Worm (Caenorhabditis elegans): ENCODE results near the gene ndx-3.

Gene ndx-3

ce11 chrII:4954099-4954959, 940 bp downstream of the ndx-3 start:
- no peak for TF ChIP-seq ceh-9 (tag; optimal IDR thresholded peaks at IDR 0.05)
- TF ChIP-seq dve-1 (tag; optimal IDR thresholded peaks at IDR 0.05) = no peak
- TF ChIP-seq ttx-3 (tag; optimal IDR thresholded peaks at IDR 0.05) = no peak
- no peak for TF ChIP-seq ceh-31 (tag; optimal IDR thresholded peaks at IDR 0.05)
- no peak for TF ChIP-seq ceh-6 (GFP tag; optimal IDR thresholded peaks at IDR 0.05)
- TF ChIP-seq nfya-1 (tag; optimal IDR thresholded peaks at IDR 0.05) = no peak
- no peak for TF ChIP-seq ceh-14 (tag; optimal IDR thresholded peaks at IDR 0.05)
- no peak for TF ChIP-seq elt-2 (tag; optimal IDR thresholded peaks at IDR 0.05)
- no peak for TF ChIP-seq fax-1 (tag; optimal IDR thresholded peaks at IDR 0.05)
- no peak for TF ChIP-seq pax-1 (tag; optimal IDR thresholded peaks at IDR 0.05)

DNA sequence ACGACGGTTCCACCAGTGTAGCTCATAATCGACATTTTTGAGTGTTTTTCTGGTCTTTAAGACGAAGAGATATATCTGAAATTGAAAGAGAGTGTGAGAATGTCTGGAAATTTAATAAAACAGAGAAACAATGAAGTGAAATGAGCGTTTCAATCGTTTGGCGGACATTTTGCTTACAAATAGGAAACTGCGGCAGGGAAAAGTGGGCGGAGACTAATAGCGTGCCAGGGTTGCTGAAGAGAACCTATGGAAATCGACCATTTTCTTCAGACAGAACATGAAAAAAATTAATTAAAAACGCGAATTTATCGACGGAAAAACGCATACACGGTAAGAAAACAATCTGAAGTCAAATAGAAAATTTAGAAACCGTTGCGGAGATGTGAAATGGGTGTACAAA, 2.0 kb downstream of the ndx-3 start, which contains the start of gene pbs-3:
Gene pbs-3, minus strand, starts transcription at position 75 of the 400 bp plus-strand sequence.
- TF ChIP-seq ceh-2 (tag; optimal IDR thresholded peaks at IDR 0.05) (peak; percentile 66), ceh-14 (tag; optimal IDR thresholded peaks at IDR 0.05) (peak; percentile 74), rnt-1 (tag; optimal IDR thresholded peaks at IDR 0.05) (peak; percentile 66), ets-4 (tag; optimal IDR thresholded peaks at IDR 0.05) (peak; percentile 61), fkh-10 (GFP tag; optimal IDR thresholded peaks at IDR 0.05) (no peak), zip-5 (tag; optimal IDR thresholded peaks at IDR 0.05) (peak; percentile 26), ref-2 (tag; optimal IDR thresholded peaks at IDR 0.05) (peak; percentile 46), ttx-3 (tag; optimal IDR thresholded peaks at IDR 0.05) (no peak), ceh-9 (tag; optimal IDR thresholded peaks at IDR 0.05) (no peak), ceh-30 (tag; optimal IDR thresholded peaks at IDR 0.05) (no peak), dve-1 (tag; optimal IDR thresholded peaks at IDR 0.05) (no peak), pha-4 (tag; optimal IDR thresholded peaks at IDR 0.05) (no peak), unc-42 (tag; optimal IDR thresholded peaks at IDR 0.05) (peak; percentile 60), sox-2 (GFP tag; IDR thresholded peaks at IDR 0.05) (peak; percentile 15; the same call in 1 of the 2 replicates), hlh-8 (tag; optimal IDR thresholded peaks at IDR 0.05) (peak; percentile 30), ceh-31 (tag; optimal IDR thresholded peaks at IDR 0.05) (peak; percentile 97), tbx-7 (tag; optimal IDR thresholded peaks at IDR 0.05) (peak; percentile 13), hlh-15 (tag; optimal IDR thresholded peaks at IDR 0.05) (no peak), unc-86 (tag; optimal IDR thresholded peaks at IDR 0.05) (peak; percentile 13), unc-55 (GFP tag; optimal IDR thresholded peaks at IDR 0.05) (no peak), ceh-34 (tag; optimal IDR thresholded peaks at IDR 0.05) (peak; percentile 29), hlh-6 (tag; optimal IDR thresholded peaks at IDR 0.05) (no peak), ama-1 (optimal IDR thresholded peaks at IDR 0.05) (no peak), C38D4.7 (GFP tag; optimal IDR thresholded peaks at IDR 0.05) (no peak), ahr-1 (tag; optimal IDR thresholded peaks at IDR 0.05) (no peak), F13H6.1 (tag; optimal IDR thresholded peaks at IDR 0.05) (peak; percentile 68), dmd-4 (tag; optimal IDR thresholded peaks at IDR 0.05; ENCODE audit: borderline replicate concordance) (peak; percentile 37), K02D7.2 (tag; optimal IDR thresholded peaks at IDR 0.05) (no peak), pha-2 (tag; optimal IDR thresholded peaks at IDR 0.05) (no peak), fax-1 (tag; optimal IDR thresholded peaks at IDR 0.05) (peak; percentile 54), ceh-18 (tag; optimal IDR thresholded peaks at IDR 0.05) (peak; percentile 44), tbx-2 (tag; optimal IDR thresholded peaks at IDR 0.05) (peak; percentile 88), C08G9.2 (tag; optimal IDR thresholded peaks at IDR 0.05) (peak; percentile 76), ceh-22 (tag; optimal IDR thresholded peaks at IDR 0.05) (no peak), madf-2 (tag; optimal IDR thresholded peaks at IDR 0.05) (peak; percentile 6), hlh-30 (tag; optimal IDR thresholded peaks at IDR 0.05; ENCODE audit: insufficient read depth) (no peak), nhr-232 (tag; optimal IDR thresholded peaks at IDR 0.05) (no peak), nfya-1 (tag; optimal IDR thresholded peaks at IDR 0.05) (peak; percentile 60), lim-6 (tag; optimal IDR thresholded peaks at IDR 0.05) (peak; percentile 78), T23F11.4 (GFP tag; optimal IDR thresholded peaks at IDR 0.05) (no peak), elt-2 (tag; optimal IDR thresholded peaks at IDR 0.05) (peak; percentile 83)

All from whole organism, late embryonic.